Worm (Caenorhabditis elegans) whole organism, L1 larva: ENCODE results near the gene fig-1.

ENCODE experiments used
- efl-3 ChIP-seq: fragments of 200-800 bp; sonication (Bioruptor generic); optimal IDR thresholded peaks from 2 replicates; lab custom pipeline; 2018; ENCODE audit warnings: mild to moderate bottlenecking, missing genetic modification characterization, missing compliant biosample characterization
- egl-27 ChIP-seq, 2 experiments: fragments of 150-350 bp in 1 of 2; sonication (generic microtip); optimal IDR thresholded peaks; 3 replicates each; lab custom pipeline; 2017 to 2018; ENCODE audit warnings: missing biosample characterization in 2 of 2, missing genetic modification characterization in 2 of 2, missing genetic modification reagents in 2 of 2
- jun-1 ChIP-seq: fragments of 150-350 bp; optimal IDR thresholded peaks from 2 replicates; lab custom pipeline; 2014; ENCODE audit warnings: missing biosample characterization, missing genetic modification reagents, missing genetic modification characterization
- lin-39 ChIP-seq: fragments of 150-350 bp; optimal IDR thresholded peaks from 2 replicates; lab custom pipeline; 2014; ENCODE audit warnings: missing biosample characterization, missing genetic modification reagents, missing genetic modification characterization
- nhr-12 ChIP-seq: sonication (generic microtip); optimal IDR thresholded peaks from 2 replicates; lab custom pipeline; 2017; ENCODE audit warnings: missing biosample characterization, missing genetic modification characterization
- nhr-85 ChIP-seq: sonication (generic microtip); peaks from one replicate; lab custom pipeline; 2016; ENCODE audit warnings: missing genetic modification characterization, inconsistent platforms, missing compliant biosample characterization
- tbx-2 ChIP-seq: sonication (generic microtip); optimal IDR thresholded peaks from 2 replicates; lab custom pipeline; 2016; ENCODE audit warnings: missing genetic modification characterization, missing compliant biosample characterization
- ztf-11 ChIP-seq, 2 experiments: sonication (generic microtip); optimal IDR thresholded peaks; 2 replicates each; lab custom pipeline; 2016 to 2017; ENCODE audit warnings: missing genetic modification characterization in 2 of 2, missing biosample characterization in 1 of 2, missing compliant biosample characterization in 1 of 2

- TF ChIP-seq efl-3 (GFP tag; lab: Kevin White, UChicago) (no peak), nhr-85 (tag; lab: Kevin White, UChicago) (no peak), jun-1 (no peak), nhr-12 (tag; lab: Kevin White, UChicago) (no peak), tbx-2 (tag; lab: Kevin White, UChicago) (no peak), lin-39 (no peak), egl-27 (tag; optimal IDR thresholded peaks at IDR 0.05; lab: Kevin White, UChicago) (no peak), ztf-11 (tag; optimal IDR thresholded peaks at IDR 0.05; lab: Kevin White, UChicago) (no peak)
These were observed 30.8 kb upstream of the fig-1 start for ce11 chrV:11011807-11012206.
